Fruit fly (Drosophila melanogaster) whole organism, embryonic: ENCODE measurements around the gene Antp.

Source experiments
- Adf1 ChIP-seq: fragments of 200-800 bp; sonication (Bioruptor generic); IDR thresholded peaks from 2 replicates; pipeline ENCODE4 v1.3.6; 2022; ENCODE audit warnings: missing biosample characterization, missing genetic modification characterization
- Awh ChIP-seq: fragments of 200-800 bp; sonication (Bioruptor generic); IDR thresholded peaks from 2 replicates; pipeline ENCODE4, ENCODE4 v1.3.6; 2022; ENCODE audit warnings: missing biosample characterization, missing genetic modification characterization
- BEAF-32 ChIP-seq: fragments of 200-800 bp; sonication (Bioruptor generic); optimal IDR thresholded peaks from 3 replicates; lab custom pipeline; 2017; ENCODE audit warnings: missing biosample characterization, missing genetic modification characterization, mild to moderate bottlenecking, moderate library complexity, missing genetic modification reagents
- Bgb ChIP-seq: fragments of 200-800 bp; sonication (Bioruptor generic); IDR thresholded peaks from 2 replicates; pipeline ENCODE4 v1.3.6; 2022; ENCODE audit warnings: missing biosample characterization, missing genetic modification characterization; ENCODE audit not compliant: partially characterized antibody
- CG10462 ChIP-seq: fragments of 200-800 bp; sonication (Bioruptor generic); optimal IDR thresholded peaks from 2 replicates; lab custom pipeline; 2016; ENCODE audit warnings: missing biosample characterization, missing genetic modification characterization
- CG11085 ChIP-seq: fragments of 200-800 bp; sonication (Bioruptor generic); IDR thresholded peaks from 2 replicates; pipeline ENCODE4 v1.3.6; 2022; ENCODE audit warnings: missing biosample characterization, missing genetic modification characterization
- CG12155 ChIP-seq: fragments of 200-800 bp; sonication (Bioruptor generic); optimal IDR thresholded peaks from 3 replicates; lab custom pipeline; 2016; ENCODE audit warnings: missing biosample characterization, missing genetic modification characterization
- CG12236 ChIP-seq: fragments of 200-800 bp; sonication (Bioruptor generic); optimal IDR thresholded peaks from 2 replicates; lab custom pipeline; 2016; ENCODE audit warnings: missing biosample characterization, missing genetic modification characterization
- CG12942 ChIP-seq: fragments of 200-800 bp; sonication (Bioruptor generic); optimal IDR thresholded peaks from 3 replicates; lab custom pipeline; 2016; ENCODE audit warnings: missing biosample characterization, missing genetic modification characterization
- CG14014 ChIP-seq: fragments of 200-800 bp; sonication (Bioruptor generic); IDR thresholded peaks from 2 replicates; pipeline ENCODE4 v1.3.6; 2022; ENCODE audit warnings: missing biosample characterization, missing genetic modification characterization
- CG15011 ChIP-seq: fragments of 200-800 bp; sonication (Bioruptor generic); optimal IDR thresholded peaks from 3 replicates; lab custom pipeline; 2018; ENCODE audit warnings: missing biosample characterization, mild to moderate bottlenecking, missing genetic modification characterization
- CG15601 ChIP-seq: fragments of 200-800 bp; sonication (Bioruptor generic); optimal IDR thresholded peaks from 3 replicates; lab custom pipeline; 2019; ENCODE audit warnings: missing biosample characterization, mild to moderate bottlenecking, missing genetic modification characterization, moderate library complexity
- CG16863 ChIP-seq: fragments of 200-800 bp; sonication (Bioruptor generic); optimal IDR thresholded peaks from 3 replicates; lab custom pipeline; 2016; ENCODE audit warnings: missing biosample characterization, missing genetic modification characterization
- CG17328 ChIP-seq: fragments of 200-800 bp; sonication (Bioruptor generic); IDR thresholded peaks from 2 replicates; pipeline ENCODE4 v1.3.6; 2022; ENCODE audit warnings: missing biosample characterization, missing genetic modification characterization
- CG17912 ChIP-seq: fragments of 200-800 bp; sonication (Bioruptor generic); optimal IDR thresholded peaks from 2 replicates; lab custom pipeline; 2018; ENCODE audit warnings: missing biosample characterization, mild to moderate bottlenecking, missing genetic modification characterization
- CG2712 ChIP-seq: fragments of 200-800 bp; optimal IDR thresholded peaks from 3 replicates; lab custom pipeline; 2019; ENCODE audit warnings: missing biosample characterization, mild to moderate bottlenecking, missing genetic modification characterization, moderate library complexity
- CG31388 ChIP-seq: fragments of 200-800 bp; sonication (Bioruptor generic); optimal IDR thresholded peaks from 2 replicates; lab custom pipeline; 2016; ENCODE audit warnings: missing biosample characterization, missing genetic modification characterization
- CG32532 ChIP-seq: fragments of 200-800 bp; sonication (Bioruptor generic); IDR thresholded peaks from 2 replicates; pipeline ENCODE4 v1.3.6; 2022; ENCODE audit warnings: missing biosample characterization, missing genetic modification characterization
- CG34376 ChIP-seq: fragments of 200-800 bp; sonication (Bioruptor generic); optimal IDR thresholded peaks from 2 replicates; lab custom pipeline; 2018; ENCODE audit warnings: missing biosample characterization, mild to moderate bottlenecking, missing genetic modification characterization
- CG4404 ChIP-seq: fragments of 200-800 bp; sonication (Bioruptor generic); IDR thresholded peaks from 2 replicates; pipeline ENCODE4 v1.3.6; 2022; ENCODE audit warnings: missing biosample characterization, missing genetic modification characterization
- CG4730 ChIP-seq: fragments of 200-800 bp; sonication (Bioruptor generic); IDR thresholded peaks from 2 replicates; pipeline ENCODE4 v1.3.6; 2022; ENCODE audit warnings: missing biosample characterization, missing genetic modification characterization
- CG8089 ChIP-seq: fragments of 200-800 bp; sonication (Bioruptor generic); optimal IDR thresholded peaks from 3 replicates; lab custom pipeline; 2016; ENCODE audit warnings: missing biosample characterization, missing genetic modification characterization
- Drgx ChIP-seq: fragments of 200-800 bp; sonication (Bioruptor generic); IDR thresholded peaks from 2 replicates; pipeline ENCODE4 v1.3.6; 2022; ENCODE audit warnings: missing biosample characterization, missing genetic modification characterization
- HHEX ChIP-seq: fragments of 200-800 bp; sonication (Bioruptor generic); optimal IDR thresholded peaks from 3 replicates; lab custom pipeline; 2017; ENCODE audit warnings: missing biosample characterization, mild to moderate bottlenecking, missing genetic modification characterization, missing genetic modification reagents
- HLH3B ChIP-seq: fragments of 200-800 bp; sonication (Bioruptor generic); IDR thresholded peaks from 2 replicates; pipeline ENCODE4 v1.3.6; 2022; ENCODE audit warnings: missing biosample characterization, missing genetic modification characterization
- NC2α ChIP-seq: fragments of 200-800 bp; sonication (Bioruptor generic); optimal IDR thresholded peaks from 2 replicates; lab custom pipeline; 2016; ENCODE audit warnings: missing biosample characterization, missing genetic modification characterization
- Neu2 ChIP-seq: fragments of 200-800 bp; sonication (Bioruptor generic); optimal IDR thresholded peaks from 3 replicates; lab custom pipeline; 2016; ENCODE audit warnings: missing biosample characterization, missing genetic modification characterization, borderline replicate concordance
- Nf-YC ChIP-seq: fragments of 200-800 bp; optimal IDR thresholded peaks from 3 replicates; lab custom pipeline; 2019; ENCODE audit warnings: missing biosample characterization, mild to moderate bottlenecking, missing genetic modification characterization, moderate library complexity
- Optix ChIP-seq: fragments of 200-800 bp; sonication (Bioruptor generic); IDR thresholded peaks from 3 replicates; pipeline ENCODE4 v1.3.6; 2022; ENCODE audit warnings: missing biosample characterization, missing genetic modification characterization
- PHDP ChIP-seq: fragments of 200-800 bp; sonication (Bioruptor generic); optimal IDR thresholded peaks from 3 replicates; lab custom pipeline; 2018; ENCODE audit warnings: missing biosample characterization, mild to moderate bottlenecking, missing genetic modification characterization, moderate library complexity
- Pdp1 ChIP-seq, 2 experiments: fragments of 200-800 bp; sonication (Bioruptor generic); optimal IDR thresholded peaks; 3 replicates each; lab custom pipeline; 2016; ENCODE audit warnings: missing biosample characterization in 2 of 2, missing genetic modification characterization in 2 of 2, mild to moderate bottlenecking in 1 of 2, moderate library complexity in 1 of 2
- Six4 ChIP-seq: fragments of 200-800 bp; sonication (Bioruptor generic); optimal IDR thresholded peaks from 2 replicates; lab custom pipeline; 2016; ENCODE audit warnings: missing biosample characterization, missing genetic modification characterization
- Sry-δ ChIP-seq: fragments of 200-800 bp; sonication (Bioruptor generic); optimal IDR thresholded peaks from 2 replicates; lab custom pipeline; 2016; ENCODE audit warnings: missing biosample characterization, missing genetic modification characterization
- Ssrp ChIP-seq: fragments of 200-800 bp; sonication (Bioruptor generic); optimal IDR thresholded peaks from 2 replicates; lab custom pipeline; 2018; ENCODE audit warnings: missing biosample characterization, mild to moderate bottlenecking, missing genetic modification characterization, moderate library complexity
- ato ChIP-seq: fragments of 200-800 bp; sonication (Bioruptor generic); IDR thresholded peaks from 2 replicates; pipeline ENCODE4 v1.3.6; 2022; ENCODE audit warnings: missing biosample characterization, missing genetic modification characterization; ENCODE audit not compliant: partially characterized antibody
- cad ChIP-seq: fragments of >200 bp; optimal IDR thresholded peaks from 2 replicates; lab custom pipeline; 2017; ENCODE audit warnings: missing biosample characterization, missing genetic modification characterization
- cwo ChIP-seq: fragments of 200-800 bp; sonication (Bioruptor generic); optimal IDR thresholded peaks from 3 replicates; lab custom pipeline; 2017; ENCODE audit warnings: missing biosample characterization, missing genetic modification characterization, mild to moderate bottlenecking, moderate library complexity, missing genetic modification reagents
- dan ChIP-seq: fragments of 200-800 bp; sonication (Bioruptor generic); IDR thresholded peaks from 2 replicates; pipeline ENCODE4 v1.3.6; 2022; ENCODE audit warnings: missing biosample characterization, missing genetic modification characterization
- dati ChIP-seq: fragments of 200-800 bp; sonication (Bioruptor generic); IDR thresholded peaks from 2 replicates; pipeline ENCODE4 v1.3.6; 2022; ENCODE audit warnings: missing biosample characterization, missing genetic modification characterization
- dpn ChIP-seq, 2 experiments: fragments of 200-800 bp; sonication (Bioruptor generic); optimal IDR thresholded peaks; 3 replicates each; lab custom pipeline; 2016; ENCODE audit warnings: missing biosample characterization in 2 of 2, missing genetic modification characterization in 2 of 2
- hkb ChIP-seq, 2 experiments: fragments of 200-800 bp in 1 of 2; fragments of >200 bp in 1 of 2; sonication (Bioruptor generic) in 1 of 2; IDR thresholded peaks in 1 of 2; optimal IDR thresholded peaks in 1 of 2; 2 replicates each; pipeline versions ENCODE4 v1.3.6 to Lab custom; 2017 to 2022; ENCODE audit warnings: missing biosample characterization in 1 of 2, missing genetic modification characterization in 1 of 2
- lab ChIP-seq: fragments of 200-800 bp; sonication (Bioruptor generic); optimal IDR thresholded peaks from 3 replicates; lab custom pipeline; 2017; ENCODE audit warnings: missing biosample characterization, missing genetic modification characterization, mild to moderate bottlenecking, moderate library complexity, missing genetic modification reagents
- onecut ChIP-seq: fragments of 200-800 bp; sonication (Bioruptor generic); IDR thresholded peaks from 2 replicates; pipeline ENCODE4 v1.3.6; 2022; ENCODE audit warnings: missing biosample characterization, missing genetic modification characterization
- p53 ChIP-seq: fragments of 200-800 bp; sonication (Bioruptor generic); optimal IDR thresholded peaks from 2 replicates; lab custom pipeline; 2016; ENCODE audit warnings: missing biosample characterization, missing genetic modification characterization
- pnt ChIP-seq: fragments of 200-800 bp; sonication (Bioruptor generic); optimal IDR thresholded peaks from 3 replicates; lab custom pipeline; 2016; ENCODE audit warnings: missing biosample characterization, missing genetic modification characterization
- pzg ChIP-seq: fragments of 200-800 bp; sonication (Bioruptor generic); optimal IDR thresholded peaks from 3 replicates; lab custom pipeline; 2018; ENCODE audit warnings: missing biosample characterization, mild to moderate bottlenecking, missing genetic modification characterization, moderate library complexity
- sens ChIP-seq: fragments of 200-800 bp; sonication (Bioruptor generic); peaks from one replicate; lab custom pipeline; 2016; ENCODE audit warnings: missing biosample characterization, missing genetic modification characterization
- slbo ChIP-seq: fragments of 200-800 bp; sonication (Bioruptor generic); IDR thresholded peaks from 2 replicates; pipeline ENCODE4 v1.3.6; 2022; ENCODE audit warnings: missing biosample characterization, missing genetic modification characterization
- sqz ChIP-seq: fragments of 200-800 bp; sonication (Bioruptor generic); optimal IDR thresholded peaks from 3 replicates; lab custom pipeline; 2018; ENCODE audit warnings: missing biosample characterization, mild to moderate bottlenecking, missing genetic modification characterization
- tin ChIP-seq: fragments of 200-800 bp; sonication (Bioruptor generic); optimal IDR thresholded peaks from 3 replicates; lab custom pipeline; 2016; ENCODE audit warnings: missing biosample characterization, missing genetic modification characterization
- usp ChIP-seq: fragments of >200 bp; optimal IDR thresholded peaks from 2 replicates; lab custom pipeline; 2017; ENCODE audit warnings: missing biosample characterization, missing genetic modification characterization

The Antp gene

DNA sequence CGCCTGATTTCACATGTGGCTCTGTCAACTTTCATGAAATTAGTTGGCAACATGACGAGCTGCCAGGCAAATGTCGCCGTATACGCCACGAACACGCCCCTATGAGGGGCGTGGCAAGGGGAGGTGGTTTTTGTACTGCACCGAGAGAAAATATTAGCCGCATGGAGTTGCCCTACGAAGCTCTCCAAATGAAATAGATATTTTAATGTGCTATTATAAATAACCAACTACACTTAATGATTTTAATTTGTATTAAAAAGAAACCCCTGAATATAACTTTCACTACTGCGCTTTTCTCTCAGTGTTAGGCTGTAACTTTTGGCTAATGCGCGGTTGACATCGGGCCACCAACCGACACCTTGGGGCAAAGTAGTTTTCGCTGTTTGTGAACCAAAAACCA lies 79.1 kb downstream of the Antp start (continued):
- TF ChIP-seq CG2712 (peak; percentile 78), usp (GFP tag; lab: Kevin White, UChicago) (no peak), NC2α (GFP tag; lab: Kevin White, UChicago) (no peak), CG12155 (GFP tag; lab: Kevin White, UChicago) (peak; percentile 29), Bgb (GFP tag; lab: Robert Waterston, UW) (no peak), sens (GFP tag; lab: Kevin White, UChicago) (peak; percentile 90), p53 (GFP tag; lab: Kevin White, UChicago) (no peak), CG34376 (no peak), hkb (optimal IDR thresholded peaks at IDR 0.05; lab: Kevin White, UChicago) (no peak), hkb (GFP tag; IDR thresholded peaks at IDR 0.05; lab: Robert Waterston, UW) (peak; percentile 81), CG15601 (tag; lab: Kevin White, UChicago) (peak; percentile 6), pnt (GFP tag; lab: Kevin White, UChicago) (peak; percentile 50), lab (GFP tag; lab: Kevin White, UChicago) (peak; percentile 64), HHEX (GFP tag; lab: Kevin White, UChicago) (peak; percentile 65), CG11085 (GFP tag; lab: Robert Waterston, UW) (no peak; the same call in 1 of the 2 replicates), CG15011 (GFP tag; lab: Kevin White, UChicago) (peak; percentile 27), CG17912 (GFP tag; lab: Kevin White, UChicago) (no peak), CG8089 (GFP tag; lab: Kevin White, UChicago) (peak; percentile 42), CG4404 (GFP tag; lab: Robert Waterston, UW) (peak; percentile 66), CG32532 (GFP tag; lab: Robert Waterston, UW) (peak; percentile 63; the same call in 1 of the 2 replicates), onecut (GFP tag; lab: Robert Waterston, UW) (peak; percentile 52), PHDP (tag; lab: Kevin White, UChicago) (peak; percentile 34), CG4730 (peak; percentile 52; the same call in 1 of the 2 replicates), cwo (GFP tag; lab: Kevin White, UChicago) (peak; percentile 43), ato (GFP tag; lab: Robert Waterston, UW) (no peak), Awh (GFP tag; lab: Robert Waterston, UW) (peak; percentile 66), sqz (GFP tag; lab: Kevin White, UChicago) (peak; percentile 14), pzg (GFP tag; lab: Kevin White, UChicago) (no peak), Drgx (GFP tag; lab: Robert Waterston, UW) (peak; percentile 70), CG10462 (GFP tag; lab: Kevin White, UChicago) (peak; percentile 4), Six4 (GFP tag; lab: Kevin White, UChicago) (peak; percentile 45), CG17328 (GFP tag; lab: Robert Waterston, UW) (peak; percentile 76), Neu2 (GFP tag; lab: Kevin White, UChicago) (no peak), CG12236 (GFP tag; lab: Kevin White, UChicago) (peak; percentile 34), Optix (peak; percentile 70), CG31388 (GFP tag; lab: Kevin White, UChicago) (no peak), dpn (GFP tag; optimal IDR thresholded peaks at IDR 0.05; lab: Kevin White, UChicago) (peak; percentile 50 to 60), Sry-δ (GFP tag; lab: Kevin White, UChicago) (peak; percentile 9), HLH3B (peak; percentile 83), cad (GFP tag; lab: Kevin White, UChicago) (no peak), Nf-YC (peak; percentile 49), Adf1 (GFP tag; lab: Robert Waterston, UW) (no peak), Pdp1 (GFP tag; optimal IDR thresholded peaks at IDR 0.05; lab: Kevin White, UChicago) (peak; percentile 51 to 55), dan (no peak), tin (GFP tag; lab: Kevin White, UChicago) (peak; percentile 66), CG12942 (no peak), slbo (GFP tag; lab: Robert Waterston, UW) (peak; percentile 75), Ssrp (tag; lab: Kevin White, UChicago) (peak; percentile 69), BEAF-32 (GFP tag; lab: Kevin White, UChicago) (no peak), CG16863 (GFP tag; lab: Kevin White, UChicago) (peak; percentile 44), CG14014 (GFP tag; lab: Robert Waterston, UW) (peak; percentile 64), dati (GFP tag; lab: Robert Waterston, UW) (peak; percentile 50; the same call in 1 of the 2 replicates)
